Fruit fly (Drosophila melanogaster): Measurements from ENCODE around the gene CG1638.

- TF ChIP-seq CG34367 (tag; optimal IDR thresholded peaks at IDR 0.05) (no peak), Pif1A (GFP tag; optimal IDR thresholded peaks at IDR 0.05) (no peak), CG8159 (tag; optimal IDR thresholded peaks at IDR 0.05) (no peak), EcR (GFP tag; optimal IDR thresholded peaks at IDR 0.05) (no peak), gl (tag; optimal IDR thresholded peaks at IDR 0.05) (no peak), CG12605 (GFP tag; IDR thresholded peaks at IDR 0.05) (no peak), rn (GFP tag; IDR thresholded peaks at IDR 0.05) (no peak), CG32121 (GFP tag; IDR thresholded peaks at IDR 0.05) (no peak), Snoo (tag; optimal IDR thresholded peaks at IDR 0.05) (no peak), CG17806 (tag; optimal IDR thresholded peaks at IDR 0.05) (no peak)
Observed at dm6 chr3R:31622648-31623047, 32.3 kb downstream of the CG1638 start.
